Fruit fly (Drosophila melanogaster): ENCODE measurements around the gene CG43092.

dm6 chr3R:22757117-22757516 lies 12.3 kb downstream of the CG43092 start:
- TF ChIP-seq CG8478 (optimal IDR thresholded peaks at IDR 0.05) (no peak), CTCF (optimal IDR thresholded peaks at IDR 0.05) (no peak)
